Worm (Caenorhabditis elegans): ENCODE measurements around the gene nspg-4.

Gene nspg-4

DNA sequence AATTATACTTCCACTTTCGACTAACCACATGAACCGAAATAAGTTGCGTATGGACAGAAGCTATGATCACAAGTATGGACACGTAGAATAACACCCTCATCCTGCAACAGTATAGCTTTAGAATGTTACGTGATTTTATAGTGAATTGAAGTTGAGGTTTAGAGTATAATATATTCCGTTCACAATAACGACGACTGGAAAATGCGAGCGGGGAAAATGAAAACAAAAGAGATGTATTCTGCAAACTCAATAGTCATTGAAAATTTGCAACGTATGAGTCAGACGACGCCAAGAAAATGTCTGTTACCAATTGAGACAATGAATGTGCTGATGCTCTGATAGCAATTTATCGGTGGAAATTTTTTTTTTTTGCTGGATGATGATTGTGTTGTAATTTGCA is 35.2 kb upstream of the nspg-4 start, which contains the start of gene acp-1:
Gene acp-1, minus strand, starts transcription at position 101 of the 400 bp plus-strand sequence.
- TF ChIP-seq K09A11.1 (tag; optimal IDR thresholded peaks at IDR 0.05; ENCODE audit: insufficient read depth), result no peak
- TF ChIP-seq gmeb-2 (tag; optimal IDR thresholded peaks at IDR 0.05), result no peak
- TF ChIP-seq ceh-19 (GFP tag; optimal IDR thresholded peaks at IDR 0.05), result no peak
- TF ChIP-seq che-1 (tag; optimal IDR thresholded peaks at IDR 0.05), result no peak
- TF ChIP-seq sox-2 (GFP tag; IDR thresholded peaks at IDR 0.05), result no peak
- no peak for TF ChIP-seq zip-5 (tag; optimal IDR thresholded peaks at IDR 0.05)
- TF ChIP-seq unc-3 (GFP tag; conservative IDR thresholded peaks at IDR 0.05), result no peak
- TF ChIP-seq unc-3 (tag; optimal IDR thresholded peaks at IDR 0.05), result no peak
- no peak for TF ChIP-seq pqm-1 (tag; optimal IDR thresholded peaks at IDR 0.05)
- TF ChIP-seq ceh-31 (tag; optimal IDR thresholded peaks at IDR 0.05), result no peak

DNA sequence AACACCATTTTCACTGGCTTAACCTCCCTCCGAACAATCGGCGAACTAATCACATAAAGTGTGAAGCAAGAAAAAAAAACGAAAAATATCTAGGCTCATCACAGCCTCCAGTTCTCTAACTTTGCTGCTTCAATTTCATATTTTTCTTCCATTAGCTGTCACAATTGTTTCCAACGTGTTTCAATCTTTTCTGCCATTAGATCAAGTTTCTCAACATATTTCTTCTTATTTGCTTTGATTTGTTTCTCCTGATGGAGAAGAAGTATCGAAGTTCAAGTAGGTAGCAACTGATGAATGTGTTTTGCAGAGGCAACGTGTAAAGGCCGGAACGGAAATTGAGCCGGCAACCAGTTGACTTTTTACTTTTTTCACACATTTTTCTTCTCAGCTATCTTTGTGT is 30.0 kb upstream of the nspg-4 start, which contains the start of gene ZK563.7:
Gene ZK563.7, plus strand, starts transcription at position 301 of the 400 bp plus-strand sequence.
- no peak for TF ChIP-seq unc-86 (tag; optimal IDR thresholded peaks at IDR 0.05)
- TF ChIP-seq ahr-1 (tag; optimal IDR thresholded peaks at IDR 0.05), result no peak
- TF ChIP-seq unc-3 (GFP tag; conservative IDR thresholded peaks at IDR 0.05), result no peak
- no peak for TF ChIP-seq unc-3 (tag; optimal IDR thresholded peaks at IDR 0.05)
- no peak for TF ChIP-seq tbx-7 (tag; optimal IDR thresholded peaks at IDR 0.05)
- TF ChIP-seq K09A11.1 (tag; optimal IDR thresholded peaks at IDR 0.05; ENCODE audit: insufficient read depth), result no peak
- no peak for TF ChIP-seq ceh-45 (GFP tag; IDR thresholded peaks at IDR 0.05)
- no peak for TF ChIP-seq mec-3 (tag; optimal IDR thresholded peaks at IDR 0.05; ENCODE audit: borderline replicate concordance)
- no peak for TF ChIP-seq elt-4 (tag; optimal IDR thresholded peaks at IDR 0.05)
- TF ChIP-seq hlh-8 (tag; optimal IDR thresholded peaks at IDR 0.05), result no peak
- TF ChIP-seq T23F11.4 (GFP tag; optimal IDR thresholded peaks at IDR 0.05), result no peak
- TF ChIP-seq gmeb-2 (tag; optimal IDR thresholded peaks at IDR 0.05), result no peak
- TF ChIP-seq odd-2 (tag; optimal IDR thresholded peaks at IDR 0.05), result no peak
- no peak for TF ChIP-seq elt-2 (tag; optimal IDR thresholded peaks at IDR 0.05)
- no peak for TF ChIP-seq ref-2 (tag; optimal IDR thresholded peaks at IDR 0.05)
- TF ChIP-seq ceh-30 (tag; optimal IDR thresholded peaks at IDR 0.05), result no peak
- TF ChIP-seq pha-4 (tag; optimal IDR thresholded peaks at IDR 0.05), result no peak
- no peak for TF ChIP-seq ama-1 (optimal IDR thresholded peaks at IDR 0.05)

DNA sequence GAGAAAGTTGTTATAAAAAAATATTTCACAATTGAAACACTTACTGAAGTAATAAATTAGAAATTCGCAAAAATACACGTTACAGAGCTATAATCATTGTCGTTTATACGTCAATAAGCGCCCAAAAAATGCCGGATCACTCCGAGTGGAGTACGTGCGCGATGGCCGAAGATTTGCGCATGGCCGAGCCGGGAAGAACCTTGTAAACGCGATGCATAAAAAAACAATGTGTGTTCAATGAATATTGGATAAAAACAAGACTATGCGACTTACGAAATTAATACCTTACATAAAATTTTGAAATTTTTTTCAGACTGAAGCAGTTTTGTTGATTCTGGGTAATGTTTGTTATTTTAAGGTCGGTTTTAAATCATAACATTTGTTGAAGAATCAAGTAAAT is 28.9 kb upstream of the nspg-4 start, which contains the start of gene sorf-1:
Gene sorf-1, minus strand, starts transcription at position 135 of the 400 bp plus-strand sequence.
- TF ChIP-seq ceh-2 (tag; optimal IDR thresholded peaks at IDR 0.05) (peak; percentile 78), hlh-8 (tag; optimal IDR thresholded peaks at IDR 0.05) (peak; percentile 1), ets-4 (tag; optimal IDR thresholded peaks at IDR 0.05) (peak; percentile 38), C08G9.2 (tag; optimal IDR thresholded peaks at IDR 0.05) (peak; percentile 79), zip-5 (tag; optimal IDR thresholded peaks at IDR 0.05) (peak; percentile 56), tbx-2 (tag; optimal IDR thresholded peaks at IDR 0.05) (peak; percentile 83), tbx-7 (tag; optimal IDR thresholded peaks at IDR 0.05) (peak; percentile 60), che-1 (tag; optimal IDR thresholded peaks at IDR 0.05) (no peak), ama-1 (optimal IDR thresholded peaks at IDR 0.05) (no peak), ceh-31 (tag; optimal IDR thresholded peaks at IDR 0.05) (peak; percentile 76), dve-1 (tag; optimal IDR thresholded peaks at IDR 0.05) (no peak), ref-2 (tag; optimal IDR thresholded peaks at IDR 0.05) (peak; percentile 6)

DNA sequence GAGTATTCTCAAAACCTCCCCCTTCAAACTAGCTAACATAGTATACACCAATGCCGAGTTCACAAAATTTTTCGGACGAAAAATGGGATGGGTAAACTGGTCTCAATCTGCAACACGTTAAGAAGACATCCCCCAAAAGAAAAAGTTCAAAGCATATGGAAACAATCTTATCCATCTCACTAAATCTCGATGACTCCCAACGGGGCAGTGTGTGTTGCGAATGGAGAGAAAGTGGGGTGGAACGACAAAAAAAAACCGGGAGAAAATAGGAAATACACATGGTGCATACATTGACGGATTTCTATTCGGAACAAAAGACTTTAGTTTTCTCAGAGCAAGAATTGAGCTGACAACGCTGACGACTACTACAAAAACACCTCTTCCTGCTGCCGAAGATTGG is 25.1 kb upstream of the nspg-4 start:
- no peak for TF ChIP-seq che-1 (tag; optimal IDR thresholded peaks at IDR 0.05)
- peak; percentile 8 for TF ChIP-seq K09A11.1 (tag; optimal IDR thresholded peaks at IDR 0.05; ENCODE audit: insufficient read depth)

DNA sequence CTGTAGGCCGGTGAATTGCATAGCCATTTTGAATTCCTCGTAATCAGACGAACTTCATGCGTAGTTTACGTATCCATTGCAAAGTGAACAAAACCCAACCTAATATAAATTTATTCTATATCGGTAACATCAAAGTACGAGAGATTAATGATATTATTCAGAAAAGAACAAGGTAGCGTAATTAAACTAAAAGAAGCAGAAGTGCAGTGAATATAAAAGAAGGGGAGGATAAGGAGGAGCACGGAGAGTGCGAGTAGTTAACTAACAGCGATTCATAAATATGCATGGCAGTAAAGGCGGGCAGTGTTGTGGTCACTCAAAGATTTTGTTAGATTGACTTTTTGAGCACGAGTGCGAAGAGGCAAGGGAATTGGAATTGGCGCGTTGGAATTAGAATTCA is 24.4 kb upstream of the nspg-4 start, which contains the start of gene clc-3:
Gene clc-3, minus strand, starts transcription at position 101 of the 400 bp plus-strand sequence.
- TF ChIP-seq hlh-13 (GFP tag; optimal IDR thresholded peaks at IDR 0.05), result no peak
- TF ChIP-seq tbx-7 (tag; optimal IDR thresholded peaks at IDR 0.05), result no peak
- TF ChIP-seq ceh-22 (tag; optimal IDR thresholded peaks at IDR 0.05), result no peak
- no peak for TF ChIP-seq sox-2 (GFP tag; IDR thresholded peaks at IDR 0.05)
- no peak for TF ChIP-seq che-1 (tag; optimal IDR thresholded peaks at IDR 0.05)
- no peak for TF ChIP-seq nhr-232 (tag; optimal IDR thresholded peaks at IDR 0.05)
- no peak for TF ChIP-seq mec-3 (tag; optimal IDR thresholded peaks at IDR 0.05; ENCODE audit: borderline replicate concordance)
- no peak for TF ChIP-seq ahr-1 (tag; optimal IDR thresholded peaks at IDR 0.05)
- TF ChIP-seq eyg-1 (tag; optimal IDR thresholded peaks at IDR 0.05), result no peak
- no peak for TF ChIP-seq dmd-4 (tag; optimal IDR thresholded peaks at IDR 0.05; ENCODE audit: borderline replicate concordance)
